Worm (Caenorhabditis elegans): ENCODE measurements around the gene evl-20.

- TF ChIP-seq B0310.2 (tag; optimal IDR thresholded peaks at IDR 0.05) (no peak), ets-7 (tag; optimal IDR thresholded peaks at IDR 0.05) (no peak), aly-1 (tag; optimal IDR thresholded peaks at IDR 0.05) (no peak)
Measured at ce11 chrII:8428758-8428946, 15.5 kb upstream of the evl-20 start, which contains the start of gene F14E5.2.

All from whole organism, early embryonic.